Fruit fly (Drosophila melanogaster) whole organism, wandering third instar larva: ENCODE data around the gene Porin2.

ENCODE experiments used
- CrebA ChIP-seq: fragments of 200-800 bp; sonication (Bioruptor generic); optimal IDR thresholded peaks from 2 replicates; lab custom pipeline; 2016; ENCODE audit warnings: missing biosample characterization, mild to moderate bottlenecking, missing genetic modification characterization, borderline replicate concordance
- Dif ChIP-seq: fragments of 200-275, 200-300 bp; sonication (Bioruptor generic); optimal IDR thresholded peaks from 2 replicates; lab custom pipeline; 2018; ENCODE audit warnings: missing biosample characterization, missing genetic modification characterization; ENCODE audit not compliant: partially characterized antibody
- HLH106 ChIP-seq: fragments of 200-800 bp; optimal IDR thresholded peaks from 3 replicates; lab custom pipeline; 2019; ENCODE audit warnings: missing biosample characterization, mild to moderate bottlenecking, missing genetic modification characterization, moderate library complexity
- Hnf4 ChIP-seq: fragments of 200-800 bp; sonication (Bioruptor generic); optimal IDR thresholded peaks from 2 replicates; lab custom pipeline; 2016; ENCODE audit warnings: missing biosample characterization, mild to moderate bottlenecking, missing genetic modification characterization
- Hr78 ChIP-seq: fragments of >200 bp; optimal IDR thresholded peaks from 2 replicates; lab custom pipeline; 2017; ENCODE audit warnings: missing biosample characterization, missing genetic modification characterization
- Hr83 ChIP-seq: fragments of 200-300 bp; sonication (Bioruptor generic); optimal IDR thresholded peaks from 2 replicates; lab custom pipeline; 2016; ENCODE audit warnings: missing biosample characterization, mild to moderate bottlenecking, missing genetic modification characterization, moderate library complexity; ENCODE audit not compliant: poor library complexity, severe bottlenecking
- Jra ChIP-seq: sonication (Bioruptor generic); optimal IDR thresholded peaks from 2 replicates; lab custom pipeline; 2016; ENCODE audit warnings: missing biosample characterization, missing genetic modification characterization
- Myc ChIP-seq: fragments of >200 bp; optimal IDR thresholded peaks from 2 replicates; lab custom pipeline; 2017
- N ChIP-seq: fragments of >200 bp; optimal IDR thresholded peaks from 2 replicates; lab custom pipeline; 2018; ENCODE audit warnings: missing biosample characterization, missing external identifiers, missing genetic modification characterization
- OdsH ChIP-seq: fragments of 200-800 bp; sonication (Bioruptor generic); optimal IDR thresholded peaks from 2 replicates; lab custom pipeline; 2016; ENCODE audit warnings: missing biosample characterization, mild to moderate bottlenecking, missing genetic modification characterization
- Rel ChIP-seq, 2 experiments: fragments of 200-800 bp; sonication (Bioruptor generic) in 1 of 2; optimal IDR thresholded peaks; 2 replicates in 1 of 2; 3 replicates in 1 of 2; lab custom pipeline; 2016 to 2019; ENCODE audit warnings: mild to moderate bottlenecking in 2 of 2, missing biosample characterization in 2 of 2, missing genetic modification characterization in 2 of 2, moderate library complexity in 1 of 2
- Sp1 ChIP-seq: fragments of 200-800 bp; sonication (Bioruptor generic); optimal IDR thresholded peaks from 3 replicates; lab custom pipeline; 2019; ENCODE audit warnings: missing biosample characterization, mild to moderate bottlenecking, missing genetic modification characterization, moderate library complexity
- Vsx2 ChIP-seq: fragments of 200-300, 225-300 bp; sonication (Bioruptor generic); optimal IDR thresholded peaks from 2 replicates; lab custom pipeline; 2018; ENCODE audit warnings: missing biosample characterization, missing genetic modification characterization; ENCODE audit not compliant: partially characterized antibody
- br ChIP-seq: fragments of 200-800 bp; sonication (Bioruptor generic); optimal IDR thresholded peaks from 2 replicates; lab custom pipeline; 2016; ENCODE audit warnings: missing biosample characterization, missing genetic modification characterization
- brk ChIP-seq: fragments of 200-800 bp; sonication (Bioruptor generic); optimal IDR thresholded peaks from 2 replicates; lab custom pipeline; 2016; ENCODE audit warnings: missing biosample characterization, mild to moderate bottlenecking, missing genetic modification characterization
- ey ChIP-seq: fragments of 200-800 bp; sonication (Bioruptor generic); optimal IDR thresholded peaks from 2 replicates; lab custom pipeline; 2016; ENCODE audit warnings: missing biosample characterization, missing genetic modification characterization
- foxo ChIP-seq, 2 experiments: fragments of 200-800 bp; sonication (Bioruptor generic); optimal IDR thresholded peaks; 2 replicates in 1 of 2; 3 replicates in 1 of 2; lab custom pipeline; 2016 to 2017; ENCODE audit warnings: missing biosample characterization in 2 of 2, missing genetic modification characterization in 2 of 2
- fru ChIP-seq: fragments of 200-800 bp; sonication (Bioruptor generic); optimal IDR thresholded peaks from 3 replicates; lab custom pipeline; 2016; ENCODE audit warnings: missing biosample characterization, mild to moderate bottlenecking, missing genetic modification characterization
- h ChIP-seq: fragments of 200-800 bp; sonication (Bioruptor generic); optimal IDR thresholded peaks from 3 replicates; lab custom pipeline; 2016; ENCODE audit warnings: missing biosample characterization, mild to moderate bottlenecking, missing genetic modification characterization
- jim ChIP-seq: fragments of 175-275, 200-325 bp; sonication (Bioruptor generic); optimal IDR thresholded peaks from 2 replicates; lab custom pipeline; 2016; ENCODE audit warnings: missing biosample characterization, mild to moderate bottlenecking, missing genetic modification characterization
- lola ChIP-seq: fragments of >200 bp; optimal IDR thresholded peaks from 2 replicates; lab custom pipeline; 2017; ENCODE audit warnings: missing biosample characterization, missing genetic modification characterization
- pan ChIP-seq: fragments of >200 bp; optimal IDR thresholded peaks from 2 replicates; lab custom pipeline; 2017
- psq ChIP-seq: fragments of 200-800 bp; sonication (Bioruptor generic); optimal IDR thresholded peaks from 3 replicates; lab custom pipeline; 2017; ENCODE audit warnings: missing biosample characterization, mild to moderate bottlenecking, missing genetic modification characterization, moderate library complexity
- rgr ChIP-seq: fragments of 200-800 bp; sonication (Bioruptor generic); optimal IDR thresholded peaks from 3 replicates; lab custom pipeline; 2016; ENCODE audit warnings: missing biosample characterization, mild to moderate bottlenecking, missing genetic modification characterization
- sage ChIP-seq: fragments of 200-800 bp; sonication (Bioruptor generic); optimal IDR thresholded peaks from 2 replicates; lab custom pipeline; 2016; ENCODE audit warnings: missing biosample characterization, mild to moderate bottlenecking, missing genetic modification characterization
- sv ChIP-seq: fragments of 200-800 bp; sonication (Bioruptor generic); optimal IDR thresholded peaks from 3 replicates; lab custom pipeline; 2016; ENCODE audit warnings: missing biosample characterization, missing genetic modification characterization
- usp ChIP-seq: fragments of >200 bp; optimal IDR thresholded peaks from 2 replicates; lab custom pipeline; 2017; ENCODE audit warnings: missing biosample characterization, missing genetic modification characterization
- woc ChIP-seq: sonication (Bioruptor generic); optimal IDR thresholded peaks from 2 replicates; lab custom pipeline; 2016; ENCODE audit warnings: missing biosample characterization, mild to moderate bottlenecking, missing genetic modification characterization

Gene Porin2

DNA sequence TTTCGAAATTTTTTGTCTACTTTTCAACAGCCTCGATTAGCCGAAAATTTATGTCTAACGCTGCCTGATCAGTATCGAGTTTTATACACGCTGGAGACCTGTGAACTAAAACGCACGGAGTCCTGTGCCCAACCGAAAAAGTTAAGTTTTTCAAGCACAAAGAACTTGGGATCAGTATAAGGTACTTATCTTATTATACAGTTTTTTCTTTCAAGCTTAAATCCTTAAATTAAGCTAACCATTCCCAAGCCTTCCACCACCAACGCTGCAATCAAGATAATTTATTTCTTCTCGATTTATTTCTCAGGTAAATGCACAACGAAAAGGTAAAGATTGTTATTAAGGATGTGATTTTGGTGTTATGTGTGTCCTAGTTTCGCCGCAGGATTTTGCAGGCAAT, at the start of gene Porin2:
Gene Porin2 (minus strand): TSS at position 101 of the 400 bp plus-strand sequence.
- no peak for TF ChIP-seq sage (GFP tag; lab: Kevin White, UChicago)
- no peak for TF ChIP-seq pan (lab: Kevin White, UChicago)
- TF ChIP-seq Vsx2 = no peak
- TF ChIP-seq brk (GFP tag; lab: Kevin White, UChicago) = no peak
- no peak for TF ChIP-seq CrebA

DNA sequence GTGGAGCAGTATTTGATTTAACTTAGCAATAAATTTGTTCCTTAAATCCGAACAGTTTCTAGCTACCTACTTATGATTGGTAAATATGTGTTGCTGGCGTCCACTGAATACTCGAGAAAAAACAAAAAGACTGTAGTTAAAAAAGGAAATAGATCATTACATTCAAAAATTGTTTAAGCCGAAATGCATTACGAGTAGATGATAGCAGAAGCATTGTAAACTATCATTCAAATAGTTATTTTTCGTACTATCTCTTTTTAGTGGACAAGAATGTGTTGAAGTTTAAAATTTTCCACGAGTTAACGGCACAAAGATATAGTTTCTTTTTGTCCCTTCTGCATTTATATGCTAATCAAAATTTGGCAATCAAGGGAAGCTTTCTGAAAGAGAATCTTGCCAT, 42.0 kb upstream of the Porin2 start, which contains the start of gene CG14071:
Gene CG14071 (minus strand): TSS at position 101 of the 400 bp plus-strand sequence.
- TF ChIP-seq Hnf4 (GFP tag; lab: Kevin White, UChicago) = no peak
- TF ChIP-seq N (GFP tag; lab: Kevin White, UChicago) = no peak
- no peak for TF ChIP-seq Rel (GFP tag; optimal IDR thresholded peaks at IDR 0.05; lab: Kevin White, UChicago)
- no peak for TF ChIP-seq Rel (tag; optimal IDR thresholded peaks at IDR 0.05; lab: Kevin White, UChicago)
- TF ChIP-seq rgr = no peak
- no peak for TF ChIP-seq Myc (lab: Kevin White, UChicago)
- no peak for TF ChIP-seq jim (GFP tag; lab: Kevin White, UChicago)
- TF ChIP-seq ey (GFP tag; lab: Kevin White, UChicago) = no peak
- no peak for TF ChIP-seq lola (GFP tag; lab: Kevin White, UChicago)
- TF ChIP-seq foxo (GFP tag; optimal IDR thresholded peaks at IDR 0.05; lab: Kevin White, UChicago) = no peak
- TF ChIP-seq fru (GFP tag; lab: Kevin White, UChicago) = no peak
- no peak for TF ChIP-seq usp (GFP tag; lab: Kevin White, UChicago)
- TF ChIP-seq CrebA = no peak
- TF ChIP-seq br = no peak

DNA sequence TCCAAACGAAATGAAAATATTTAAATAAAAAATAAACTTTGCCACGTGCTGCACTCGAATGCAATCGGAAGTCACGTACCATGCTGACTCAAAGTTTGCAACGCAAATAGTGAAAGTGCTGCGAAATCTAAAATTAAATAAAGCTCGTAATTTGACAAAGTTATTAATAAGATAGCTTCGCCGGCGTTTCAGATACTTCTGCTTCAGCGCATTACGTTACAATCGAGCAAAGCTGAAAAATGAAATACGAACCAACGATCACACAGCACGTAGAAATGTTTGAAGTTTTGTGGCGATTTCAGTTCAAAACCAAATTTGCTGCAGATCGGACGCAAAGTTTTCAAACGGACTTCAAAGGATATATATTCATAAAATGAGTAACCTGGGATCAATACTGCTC, 23.0 kb upstream of the Porin2 start, which contains the start of gene CG12517:
Gene CG12517 (plus strand): TSS at position 301 of the 400 bp plus-strand sequence.
- no peak for TF ChIP-seq CrebA
- no peak for TF ChIP-seq Vsx2
- TF ChIP-seq woc (GFP tag; lab: Kevin White, UChicago) = no peak
- TF ChIP-seq, all 38 proteins: peak for 0

DNA sequence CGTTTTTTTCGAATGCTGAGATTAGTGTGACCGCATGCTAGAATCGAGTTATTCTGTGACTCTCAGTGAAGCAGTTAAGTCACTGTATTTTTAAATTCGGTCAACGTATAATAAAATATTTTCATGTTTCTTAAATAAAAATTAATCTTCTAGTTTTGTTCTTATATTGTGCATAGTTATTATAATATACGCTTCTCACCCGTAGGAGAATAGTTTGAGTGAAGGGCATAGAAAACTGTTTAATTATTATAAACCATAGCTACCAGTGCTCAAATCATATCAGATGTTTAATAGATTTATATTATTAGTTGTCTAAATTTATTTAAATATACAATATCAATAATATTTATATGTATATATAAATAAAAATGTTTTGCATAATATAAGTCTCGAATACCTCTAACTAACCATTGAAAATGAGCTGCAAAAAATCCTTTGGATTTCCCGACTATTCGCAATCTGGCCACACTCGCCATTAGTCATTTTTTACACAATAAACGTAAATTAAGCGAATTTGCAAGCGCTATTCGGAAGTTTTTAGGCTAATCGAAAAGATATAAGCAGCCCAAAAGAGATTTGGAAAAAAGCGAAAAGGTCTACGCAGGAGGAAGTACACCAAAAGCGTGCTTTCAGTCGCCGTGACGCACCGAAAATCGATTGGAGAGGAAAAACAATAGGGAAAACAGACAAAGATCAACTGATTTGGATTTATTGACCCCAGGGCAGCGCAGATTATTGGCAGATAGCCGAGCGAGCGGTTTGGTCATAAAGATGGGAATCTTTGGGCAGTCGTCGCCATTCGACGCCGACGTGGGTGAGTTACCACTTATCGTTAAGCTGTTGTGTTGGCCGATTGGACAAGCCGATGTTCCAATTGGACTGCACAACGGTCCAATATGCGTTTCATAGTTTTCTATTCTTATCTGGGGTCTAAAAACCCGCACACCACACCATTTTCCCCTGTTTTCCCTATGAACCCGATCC, 11.5 kb upstream of the Porin2 start, which contains the start of the genes aurB and Stam:
Gene aurB (minus strand): TSS at position 31 of the 984 bp plus-strand sequence.
Gene Stam (plus strand): TSS at position 473 of the 984 bp plus-strand sequence.
- TF ChIP-seq h (GFP tag; lab: Kevin White, UChicago) (peak; percentile 19), HLH106 (tag; lab: Kevin White, UChicago) (peak; percentile 60), usp (GFP tag; lab: Kevin White, UChicago) (no peak), Hr78 (GFP tag; lab: Kevin White, UChicago) (no peak), Rel (GFP tag; optimal IDR thresholded peaks at IDR 0.05; lab: Kevin White, UChicago) (no peak), Rel (tag; optimal IDR thresholded peaks at IDR 0.05; lab: Kevin White, UChicago) (peak; percentile 20), ey (GFP tag; lab: Kevin White, UChicago) (no peak), N (GFP tag; lab: Kevin White, UChicago) (no peak), Sp1 (peak; percentile 57), sv (GFP tag; lab: Kevin White, UChicago) (no peak), Dif (no peak), rgr (peak; percentile 32), Hr83 (GFP tag; lab: Kevin White, UChicago) (no peak), foxo (GFP tag; optimal IDR thresholded peaks at IDR 0.05; lab: Kevin White, UChicago) (peak in 1 of 2 experiments; percentile 39), fru (GFP tag; lab: Kevin White, UChicago) (no peak), Myc (lab: Kevin White, UChicago) (no peak), brk (GFP tag; lab: Kevin White, UChicago) (no peak), OdsH (peak; percentile 1), Vsx2 (no peak), woc (GFP tag; lab: Kevin White, UChicago) (peak; percentile 26), psq (GFP tag; lab: Kevin White, UChicago) (peak; percentile 36), Jra (GFP tag; lab: Kevin White, UChicago) (no peak), jim (GFP tag; lab: Kevin White, UChicago) (no peak)
